Worm (Caenorhabditis elegans) whole organism, L4 larva: Measurements from ENCODE around the gene clec-68.

Experiments used
- ceh-44 ChIP-seq: fragments of 200-800 bp; sonication (Bioruptor generic); IDR thresholded peaks from 2 replicates; pipeline ENCODE4 v1.3.6; 2022; ENCODE audit warnings: missing genetic modification reagents, missing genetic modification characterization, missing compliant biosample characterization
- ces-1 ChIP-seq: fragments of 150-350 bp; sonication (generic microtip); optimal IDR thresholded peaks from 4 replicates; lab custom pipeline; 2014; ENCODE audit warnings: missing biosample characterization, missing genetic modification reagents, missing genetic modification characterization
- dmd-8 ChIP-seq: fragments of 200-800 bp; sonication (Bioruptor generic); IDR thresholded peaks from 2 replicates; pipeline ENCODE4 v1.3.6; 2022; ENCODE audit warnings: missing genetic modification characterization, missing compliant biosample characterization
- egl-27 ChIP-seq: sonication (generic microtip); optimal IDR thresholded peaks from 3 replicates; lab custom pipeline; 2017; ENCODE audit warnings: missing biosample characterization, missing genetic modification reagents, missing genetic modification characterization
- nhr-11 ChIP-seq: fragments of 150-350 bp; optimal IDR thresholded peaks from 2 replicates; lab custom pipeline; 2014; ENCODE audit warnings: missing biosample characterization, missing genetic modification characterization
- sdz-12 ChIP-seq: fragments of 200-800 bp; sonication (Bioruptor generic); optimal IDR thresholded peaks from 2 replicates; lab custom pipeline; 2018; ENCODE audit warnings: mild to moderate bottlenecking, missing genetic modification characterization, missing compliant biosample characterization

- TF ChIP-seq ceh-44 (GFP tag; lab: Robert Waterston, UW), result no peak
- TF ChIP-seq nhr-11 (tag; lab: Kevin White, UChicago), result no peak
- no peak for TF ChIP-seq sdz-12 (GFP tag; lab: Kevin White, UChicago)
- no peak for TF ChIP-seq egl-27 (tag; lab: Kevin White, UChicago)
- TF ChIP-seq ces-1, result no peak
- TF ChIP-seq dmd-8 (GFP tag; lab: Robert Waterston, UW), result no peak
These were observed 37.3 kb downstream of the clec-68 start for ce11 chrIV:3963498-3963897.
